Worm (Caenorhabditis elegans): ENCODE data around the gene Y64G10A.7.
A peak's percentile ranks its signal among the peaks of the same experiment; 100 is the strongest.

DNA sequence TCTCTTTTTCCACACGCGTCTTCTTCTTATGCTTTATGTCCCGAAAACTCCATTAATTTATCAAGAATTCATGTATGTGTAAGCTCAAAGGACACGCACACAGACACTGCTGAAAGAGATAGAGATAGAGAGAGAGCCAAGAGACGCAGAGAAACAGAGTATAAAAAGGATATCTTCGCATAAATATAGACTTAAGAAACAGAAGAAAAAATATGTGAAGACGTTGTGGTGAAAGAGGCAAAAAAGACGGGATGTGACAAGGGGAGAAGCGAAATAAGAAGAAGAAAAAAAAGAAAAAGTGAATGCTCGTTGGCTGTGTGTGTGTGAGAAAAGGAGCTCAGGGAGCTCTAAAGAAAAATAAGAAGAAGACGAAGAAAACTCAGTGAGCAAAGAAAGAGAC lies 30.9 kb upstream of the Y64G10A.7 start:
- TF ChIP-seq ztf-11 (tag; optimal IDR thresholded peaks at IDR 0.05) (no peak), vab-7 (GFP tag; IDR thresholded peaks at IDR 0.05) (no peak), saeg-2 (GFP tag; IDR thresholded peaks at IDR 0.05) (no peak), skn-1 (tag; optimal IDR thresholded peaks at IDR 0.05) (no peak), snpc-4 (tag; optimal IDR thresholded peaks at IDR 0.05) (no peak), T26A8.4 (GFP tag; IDR thresholded peaks at IDR 0.05) (no peak), aha-1 (tag) (peak; percentile 87), nhr-237 (tag; optimal IDR thresholded peaks at IDR 0.05) (no peak), lin-15B (tag; optimal IDR thresholded peaks at IDR 0.05) (no peak), ces-1 (GFP tag; optimal IDR thresholded peaks at IDR 0.05) (no peak), madf-9 (GFP tag; conservative IDR thresholded peaks at IDR 0.05) (no peak)

Data from whole organism, L4 larva.